Worm (Caenorhabditis elegans) whole organism, L3 larva: ENCODE data around the gene C33H5.13.

ENCODE experiments used
- aly-2 ChIP-seq: fragments of 150-350 bp; optimal IDR thresholded peaks from 2 replicates; lab custom pipeline; 2014; ENCODE audit warnings: missing biosample characterization, missing genetic modification characterization
- ama-1 ChIP-seq: fragments of 150-350 bp; optimal IDR thresholded peaks from 2 replicates; lab custom pipeline; 2018
- ceh-16 ChIP-seq: sonication (generic microtip); optimal IDR thresholded peaks from 2 replicates; lab custom pipeline; 2017; ENCODE audit warnings: missing biosample characterization, missing genetic modification characterization
- ceh-28 ChIP-seq: fragments of 150-350 bp; optimal IDR thresholded peaks from 2 replicates; lab custom pipeline; 2014; ENCODE audit warnings: missing biosample characterization, missing genetic modification reagents, missing genetic modification characterization
- ceh-82 ChIP-seq: fragments of 150-350 bp; optimal IDR thresholded peaks from 2 replicates; lab custom pipeline; 2014; ENCODE audit warnings: missing biosample characterization, missing genetic modification characterization
- egl-27 ChIP-seq: sonication (generic microtip); optimal IDR thresholded peaks from 4 replicates; lab custom pipeline; 2017; ENCODE audit warnings: missing biosample characterization, missing genetic modification reagents, missing genetic modification characterization
- eor-1 ChIP-seq, 2 experiments: fragments of 150-350 bp; optimal IDR thresholded peaks; 2 replicates each; lab custom pipeline; 2014 to 2018; ENCODE audit warnings: missing biosample characterization in 2 of 2, missing genetic modification characterization in 2 of 2
- nhr-12 ChIP-seq: fragments of 150-350 bp; optimal IDR thresholded peaks from 2 replicates; lab custom pipeline; 2014; ENCODE audit warnings: missing biosample characterization, missing genetic modification characterization
- snpc-4 ChIP-seq: fragments of 150-350 bp; optimal IDR thresholded peaks from 2 replicates; lab custom pipeline; 2014; ENCODE audit warnings: missing biosample characterization, missing genetic modification characterization
- unc-39 ChIP-seq: sonication (generic microtip); optimal IDR thresholded peaks from 4 replicates; lab custom pipeline; 2017; ENCODE audit warnings: missing biosample characterization, missing genetic modification characterization
- unc-62 ChIP-seq: fragments of 150-350 bp; sonication (generic microtip); optimal IDR thresholded peaks from 4 replicates; lab custom pipeline; 2014; ENCODE audit warnings: missing biosample characterization, missing genetic modification reagents, missing genetic modification characterization
- zag-1 ChIP-seq: fragments of 150-350 bp; optimal IDR thresholded peaks from 2 replicates; lab custom pipeline; 2014; ENCODE audit warnings: missing biosample characterization, missing genetic modification characterization
- ztf-11 ChIP-seq: fragments of 150-350 bp; optimal IDR thresholded peaks from 2 replicates; lab custom pipeline; 2014; ENCODE audit warnings: missing biosample characterization, missing genetic modification characterization

DNA sequence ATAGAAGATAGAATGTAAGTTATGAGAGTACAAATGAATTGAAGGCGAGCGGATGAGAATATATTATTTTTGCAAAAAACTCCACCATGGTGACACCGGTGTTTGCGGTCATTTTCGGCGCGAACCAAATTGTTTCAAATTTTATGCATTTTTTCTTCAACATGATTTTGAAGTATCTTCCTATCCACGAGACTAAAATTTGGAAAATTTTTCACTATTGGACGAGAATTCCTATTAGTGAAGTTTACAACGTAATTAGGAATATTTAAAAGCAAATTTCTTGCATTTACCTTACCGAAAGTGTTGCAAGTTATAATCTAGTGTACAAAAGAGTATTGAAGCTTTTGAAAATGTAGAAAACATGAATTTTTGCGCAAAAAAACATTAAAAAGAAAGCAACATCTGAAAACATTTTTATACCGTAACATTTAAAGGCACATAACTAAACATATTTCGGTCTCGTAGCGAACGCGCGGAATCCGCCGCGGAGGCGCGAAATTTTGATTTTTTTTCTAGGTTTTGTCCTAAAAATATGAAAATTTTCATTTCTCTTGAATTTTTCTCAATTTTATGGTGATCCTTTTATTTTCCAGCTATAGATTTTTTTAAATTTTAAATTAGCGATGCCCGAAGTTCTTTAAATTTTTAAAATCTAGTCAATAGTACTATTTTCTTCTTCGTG, 4.5 kb upstream of the C33H5.13 start, which contains the start of gene sgo-1:
- TF ChIP-seq unc-62 (GFP tag; lab: Kevin White, UChicago) = no peak
- no peak for TF ChIP-seq ama-1 (lab: Kevin White, UChicago)
- TF ChIP-seq ceh-16 (tag; lab: Kevin White, UChicago) = no peak
- TF ChIP-seq snpc-4 (tag; lab: Kevin White, UChicago) = no peak
- no peak for TF ChIP-seq ceh-28 (tag; lab: Kevin White, UChicago)
- TF ChIP-seq ceh-82 (tag; lab: Kevin White, UChicago) = no peak
- TF ChIP-seq nhr-12 (tag; lab: Kevin White, UChicago) = no peak
- TF ChIP-seq egl-27 (tag; lab: Kevin White, UChicago) = no peak
- TF ChIP-seq zag-1 = no peak
- TF ChIP-seq aly-2 (tag; lab: Kevin White, UChicago) = no peak
- no peak for TF ChIP-seq unc-39 (tag; lab: Kevin White, UChicago)
- TF ChIP-seq eor-1 (tag; optimal IDR thresholded peaks at IDR 0.05; lab: Kevin White, UChicago) = no peak
- TF ChIP-seq ztf-11 (tag; lab: Kevin White, UChicago) = no peak
